Fruit fly (Drosophila melanogaster) whole organism, embryonic: ENCODE data around the gene Ppt1.

Source experiments
- BtbVII ChIP-seq: fragments of 200-800 bp; sonication (Bioruptor generic); optimal IDR thresholded peaks from 3 replicates; lab custom pipeline; 2017; ENCODE audit warnings: missing biosample characterization, mild to moderate bottlenecking, missing genetic modification characterization
- Bteb2 ChIP-seq: fragments of 200-800 bp; sonication (Bioruptor generic); optimal IDR thresholded peaks from 2 replicates; lab custom pipeline; 2016; ENCODE audit warnings: missing biosample characterization, missing genetic modification characterization
- CG10147 ChIP-seq: fragments of 200-800 bp; sonication (Bioruptor generic); optimal IDR thresholded peaks from 2 replicates; lab custom pipeline; 2019; ENCODE audit warnings: missing biosample characterization, mild to moderate bottlenecking, missing genetic modification characterization, moderate library complexity
- CG13296 ChIP-seq: fragments of 200-800 bp; sonication (Bioruptor generic); optimal IDR thresholded peaks from 3 replicates; lab custom pipeline; 2018; ENCODE audit warnings: missing biosample characterization, mild to moderate bottlenecking, missing genetic modification characterization
- CG14965 ChIP-seq: fragments of 200-800 bp; sonication (Bioruptor generic); optimal IDR thresholded peaks from 2 replicates; lab custom pipeline; 2016; ENCODE audit warnings: missing biosample characterization, missing genetic modification characterization, borderline replicate concordance
- CG1529 ChIP-seq: fragments of 200-800 bp; sonication (Bioruptor generic); optimal IDR thresholded peaks from 3 replicates; lab custom pipeline; 2018; ENCODE audit warnings: missing biosample characterization, missing genetic modification characterization
- CG17385 ChIP-seq: fragments of 200-800 bp; sonication (Bioruptor generic); optimal IDR thresholded peaks from 3 replicates; lab custom pipeline; 2018; ENCODE audit warnings: missing biosample characterization, mild to moderate bottlenecking, missing genetic modification characterization
- CG17829 ChIP-seq: fragments of 200-800 bp; optimal IDR thresholded peaks from 2 replicates; lab custom pipeline; 2019; ENCODE audit warnings: missing biosample characterization, mild to moderate bottlenecking, missing genetic modification characterization, moderate library complexity
- CG18262 ChIP-seq: fragments of 200-800 bp; optimal IDR thresholded peaks from 3 replicates; lab custom pipeline; 2019; ENCODE audit warnings: missing biosample characterization, mild to moderate bottlenecking, missing genetic modification characterization, moderate library complexity
- CG18476 ChIP-seq: fragments of 200-800 bp; sonication (Bioruptor generic); optimal IDR thresholded peaks from 2 replicates; lab custom pipeline; 2016; ENCODE audit warnings: missing biosample characterization, mild to moderate bottlenecking, missing genetic modification characterization
- CG18599 ChIP-seq: fragments of 200-800 bp; sonication (Bioruptor generic); optimal IDR thresholded peaks from 3 replicates; lab custom pipeline; 2017; ENCODE audit warnings: missing biosample characterization, missing genetic modification characterization, mild to moderate bottlenecking, moderate library complexity, missing genetic modification reagents
- CG18619 ChIP-seq: fragments of 200-800 bp; sonication (Bioruptor generic); optimal IDR thresholded peaks from 3 replicates; lab custom pipeline; 2017; ENCODE audit warnings: missing biosample characterization, mild to moderate bottlenecking, missing genetic modification characterization
- CG2116 ChIP-seq: fragments of 200-800 bp; sonication (Bioruptor generic); optimal IDR thresholded peaks from 3 replicates; lab custom pipeline; 2018; ENCODE audit warnings: missing biosample characterization, mild to moderate bottlenecking, missing genetic modification characterization
- CG42726 ChIP-seq: fragments of 200-800 bp; sonication (Bioruptor generic); IDR thresholded peaks from 2 replicates; pipeline ENCODE4 v1.3.6; 2022; ENCODE audit warnings: missing biosample characterization, missing genetic modification characterization; ENCODE audit not compliant: partially characterized antibody
- CG4404 ChIP-seq: fragments of 200-800 bp; sonication (Bioruptor generic); IDR thresholded peaks from 2 replicates; pipeline ENCODE4 v1.3.6; 2022; ENCODE audit warnings: missing biosample characterization, missing genetic modification characterization
- CG4707 ChIP-seq: fragments of 200-800 bp; sonication (Bioruptor generic); optimal IDR thresholded peaks from 2 replicates; lab custom pipeline; 2018; ENCODE audit warnings: missing biosample characterization, mild to moderate bottlenecking, missing genetic modification characterization, moderate library complexity
- CG6175 ChIP-seq: fragments of 200-800 bp; sonication (Bioruptor generic); IDR thresholded peaks from 3 replicates; pipeline ENCODE4 v1.3.6; 2022; ENCODE audit warnings: missing biosample characterization, missing genetic modification characterization
- CG8478 ChIP-seq: fragments of >200 bp; optimal IDR thresholded peaks from 2 replicates; lab custom pipeline; 2018
- Dip3 ChIP-seq: fragments of 200-800 bp; sonication (Bioruptor generic); optimal IDR thresholded peaks from 3 replicates; lab custom pipeline; 2016; ENCODE audit warnings: missing biosample characterization, missing genetic modification characterization
- E2f2 ChIP-seq: fragments of 200-800 bp; sonication (Bioruptor generic); IDR thresholded peaks from 2 replicates; pipeline ENCODE4 v1.3.6; 2022; ENCODE audit warnings: missing biosample characterization, missing genetic modification characterization
- Hand ChIP-seq: fragments of 200-800 bp; sonication (Bioruptor generic); optimal IDR thresholded peaks from 2 replicates; lab custom pipeline; 2017; ENCODE audit warnings: mild to moderate bottlenecking, missing biosample characterization, missing genetic modification reagents, missing genetic modification characterization
- Lim3 ChIP-seq: fragments of 200-800 bp; sonication (Bioruptor generic); IDR thresholded peaks from 2 replicates; pipeline ENCODE4 v1.3.6; 2022; ENCODE audit warnings: missing biosample characterization, missing genetic modification characterization
- MTF-1 ChIP-seq: fragments of 200-800 bp; sonication (Bioruptor generic); optimal IDR thresholded peaks from 2 replicates; lab custom pipeline; 2018; ENCODE audit warnings: missing biosample characterization, mild to moderate bottlenecking, missing genetic modification characterization, borderline replicate concordance
- Mrtf ChIP-seq: fragments of 200-800 bp; sonication (Bioruptor generic); IDR thresholded peaks from 3 replicates; pipeline ENCODE4 v1.3.6; 2022; ENCODE audit warnings: missing biosample characterization, missing genetic modification characterization
- NC2α ChIP-seq: fragments of 200-800 bp; sonication (Bioruptor generic); optimal IDR thresholded peaks from 2 replicates; lab custom pipeline; 2016; ENCODE audit warnings: missing biosample characterization, missing genetic modification characterization
- Nf-YA ChIP-seq: fragments of 200-800 bp; sonication (Bioruptor generic); IDR thresholded peaks from 2 replicates; pipeline ENCODE4 v1.3.6; 2022; ENCODE audit warnings: missing biosample characterization, missing genetic modification characterization
- Opbp ChIP-seq: fragments of 200-800 bp; sonication (Bioruptor generic); IDR thresholded peaks from 3 replicates; pipeline ENCODE4 v1.3.6; 2022; ENCODE audit warnings: missing biosample characterization, missing genetic modification characterization; ENCODE audit not compliant: partially characterized antibody
- Scr ChIP-seq: fragments of 200-800 bp; sonication (Bioruptor generic); IDR thresholded peaks from 2 replicates; pipeline ENCODE4 v1.3.6; 2022; ENCODE audit warnings: missing biosample characterization, missing genetic modification characterization; ENCODE audit not compliant: partially characterized antibody
- Six4 ChIP-seq: fragments of 200-800 bp; sonication (Bioruptor generic); optimal IDR thresholded peaks from 2 replicates; lab custom pipeline; 2016; ENCODE audit warnings: missing biosample characterization, missing genetic modification characterization
- Sox100B ChIP-seq: fragments of 200-800 bp; sonication (Bioruptor generic); optimal IDR thresholded peaks from 3 replicates; lab custom pipeline; 2018; ENCODE audit warnings: missing biosample characterization, mild to moderate bottlenecking, missing genetic modification characterization
- Stat92E ChIP-seq, 3 experiments: fragments of >200 bp in 2 of 3; fragments of 200-800 bp in 1 of 3; sonication (Bioruptor generic) in 1 of 3; optimal IDR thresholded peaks; 2 replicates each; lab custom pipeline; 2017 to 2019; ENCODE audit warnings: missing biosample characterization in 3 of 3, missing genetic modification characterization in 3 of 3, mild to moderate bottlenecking in 1 of 3, moderate library complexity in 1 of 3
- caup ChIP-seq: fragments of 200-800 bp; sonication (Bioruptor generic); optimal IDR thresholded peaks from 3 replicates; lab custom pipeline; 2017; ENCODE audit warnings: missing biosample characterization, mild to moderate bottlenecking, missing genetic modification characterization, moderate library complexity; ENCODE audit not compliant: severe bottlenecking
- corto ChIP-seq: fragments of 200-800 bp; sonication (Bioruptor generic); optimal IDR thresholded peaks from 2 replicates; lab custom pipeline; 2016; ENCODE audit warnings: missing biosample characterization, mild to moderate bottlenecking, missing genetic modification characterization, moderate library complexity
- ems ChIP-seq: fragments of 200-800 bp; sonication (Bioruptor generic); optimal IDR thresholded peaks from 3 replicates; lab custom pipeline; 2016; ENCODE audit warnings: missing biosample characterization, missing genetic modification characterization
- eve ChIP-seq, 2 experiments: fragments of >200 bp; optimal IDR thresholded peaks; 2 replicates each; lab custom pipeline; 2017; ENCODE audit warnings: missing biosample characterization in 2 of 2, missing genetic modification characterization in 2 of 2
- eyg ChIP-seq: fragments of 200-800 bp; sonication (Bioruptor generic); optimal IDR thresholded peaks from 3 replicates; lab custom pipeline; 2016; ENCODE audit warnings: missing biosample characterization, missing genetic modification characterization
- fd96Cb ChIP-seq: fragments of 200-800 bp; sonication (Bioruptor generic); optimal IDR thresholded peaks from 2 replicates; lab custom pipeline; 2018; ENCODE audit warnings: missing biosample characterization, mild to moderate bottlenecking, missing genetic modification characterization, moderate library complexity
- grn ChIP-seq: fragments of 200-800 bp; sonication (Bioruptor generic); optimal IDR thresholded peaks from 3 replicates; lab custom pipeline; 2017; ENCODE audit warnings: missing biosample characterization, missing genetic modification characterization
- gsb ChIP-seq: fragments of 200-800 bp; sonication (Bioruptor generic); IDR thresholded peaks from 2 replicates; pipeline ENCODE4 v1.3.6; 2022; ENCODE audit warnings: missing biosample characterization, missing genetic modification characterization
- inv ChIP-seq: fragments of 200-800 bp; sonication (Bioruptor generic); IDR thresholded peaks from 2 replicates; pipeline ENCODE4 v1.3.6; 2022; ENCODE audit warnings: missing biosample characterization, missing genetic modification characterization; ENCODE audit not compliant: partially characterized antibody
- kni ChIP-seq: fragments of 200-800 bp; sonication (Bioruptor generic); optimal IDR thresholded peaks from 3 replicates; lab custom pipeline; 2017; ENCODE audit warnings: mild to moderate bottlenecking, missing biosample characterization, missing genetic modification reagents, missing genetic modification characterization
- pum ChIP-seq: fragments of 200-800 bp; sonication (Bioruptor generic); optimal IDR thresholded peaks from 2 replicates; lab custom pipeline; 2016; ENCODE audit warnings: missing biosample characterization, missing genetic modification characterization
- sisA ChIP-seq: fragments of 200-800 bp; sonication (Bioruptor generic); IDR thresholded peaks from 2 replicates; pipeline ENCODE4 v1.3.6; 2022; ENCODE audit warnings: missing biosample characterization, missing genetic modification characterization
- slp2 ChIP-seq: fragments of 200-800 bp; sonication (Bioruptor generic); optimal IDR thresholded peaks from 2 replicates; lab custom pipeline; 2016; ENCODE audit warnings: missing biosample characterization, missing genetic modification characterization
- tgo ChIP-seq: fragments of 200-800 bp; sonication (Bioruptor generic); IDR thresholded peaks from 3 replicates; pipeline ENCODE4 v1.3.6; 2022; ENCODE audit warnings: missing biosample characterization, missing genetic modification characterization
- trem ChIP-seq: fragments of 200-800 bp; optimal IDR thresholded peaks from 3 replicates; lab custom pipeline; 2019; ENCODE audit warnings: missing biosample characterization, mild to moderate bottlenecking, missing genetic modification characterization, moderate library complexity
- zf30C ChIP-seq: fragments of 200-800 bp; sonication (Bioruptor generic); optimal IDR thresholded peaks from 3 replicates; lab custom pipeline; 2018; ENCODE audit warnings: missing biosample characterization, mild to moderate bottlenecking, missing genetic modification characterization

The Ppt1 gene

DNA sequence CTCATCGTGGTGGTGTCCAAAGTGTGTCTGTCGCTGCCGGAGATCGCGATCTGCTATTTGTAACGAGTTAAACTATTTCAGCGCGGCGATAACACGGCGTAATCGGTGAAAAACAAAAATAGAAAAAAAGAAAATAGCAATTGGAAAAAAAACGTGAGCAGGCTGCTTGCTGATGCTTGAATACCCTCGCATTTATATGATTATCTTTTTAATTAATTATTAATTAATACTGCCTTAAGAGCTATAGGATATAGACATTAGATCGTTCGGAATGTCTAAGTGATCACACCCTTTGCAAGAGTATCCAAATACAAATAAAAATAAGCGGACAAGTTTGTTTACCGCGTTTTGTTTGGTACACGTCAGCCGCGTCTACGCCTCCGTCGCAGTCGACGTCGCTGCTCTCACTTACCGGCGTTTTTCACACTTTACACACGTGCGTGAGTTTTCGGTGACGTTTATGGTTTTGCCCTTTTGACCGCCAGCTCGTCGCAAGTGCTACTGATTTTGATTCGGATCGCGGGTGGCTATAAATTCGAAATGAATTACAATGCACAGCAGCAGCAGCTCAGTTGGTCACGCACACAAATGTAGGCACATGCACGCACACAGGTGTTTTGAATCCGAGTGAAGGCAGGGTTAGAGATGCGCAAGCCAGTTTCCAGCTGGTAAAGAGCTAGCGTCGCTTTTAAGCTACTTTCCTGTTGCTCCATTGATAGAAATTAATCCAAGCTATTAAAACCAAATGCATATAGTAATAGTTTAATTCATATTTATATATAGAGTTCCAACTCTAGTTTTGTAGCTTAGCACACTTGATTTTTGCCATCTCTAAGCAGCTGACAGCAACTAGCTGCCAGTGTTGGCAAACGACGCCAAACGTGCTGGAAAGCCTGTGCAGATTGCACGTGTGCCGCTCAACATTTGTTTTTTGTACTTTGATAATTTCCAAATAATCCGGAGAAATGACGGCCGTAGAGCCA lies 24.3 kb upstream of the Ppt1 start, which contains the start of the genes CG2004 and CG1785 (continued):
- TF ChIP-seq slp2 (peak; percentile 51), CG4404 (GFP tag; lab: Robert Waterston, UW) (peak; percentile 93), Dip3 (peak; percentile 89), inv (GFP tag; lab: Robert Waterston, UW) (peak; percentile 66), CG17829 (tag; lab: Kevin White, UChicago) (peak; percentile 92), tgo (GFP tag; lab: Robert Waterston, UW) (peak; percentile 94), CG1529 (GFP tag; lab: Kevin White, UChicago) (peak; percentile 84), Sox100B (GFP tag; lab: Kevin White, UChicago) (peak; percentile 82), CG42726 (no peak), CG18599 (GFP tag; lab: Kevin White, UChicago) (peak; percentile 94), CG18619 (GFP tag; lab: Kevin White, UChicago) (peak; percentile 90), Scr (GFP tag; lab: Robert Waterston, UW) (peak; percentile 80), CG13296 (GFP tag; lab: Kevin White, UChicago) (peak; percentile 87), Hand (GFP tag; lab: Kevin White, UChicago) (peak; percentile 59), CG18476 (GFP tag; lab: Kevin White, UChicago) (peak; percentile 93), kni (peak; percentile 89), gsb (GFP tag; lab: Robert Waterston, UW) (peak; percentile 86), NC2α (GFP tag; lab: Kevin White, UChicago) (peak; percentile 39), pum (GFP tag; lab: Kevin White, UChicago) (peak; percentile 80), caup (GFP tag; lab: Kevin White, UChicago) (peak; percentile 89), Lim3 (GFP tag; lab: Robert Waterston, UW) (peak; percentile 81), eyg (GFP tag; lab: Kevin White, UChicago) (no peak), grn (GFP tag; lab: Kevin White, UChicago) (peak; percentile 34), CG4707 (GFP tag; lab: Kevin White, UChicago) (peak; percentile 50), CG6175 (GFP tag; lab: Robert Waterston, UW) (peak; percentile 82), Stat92E (GFP tag; optimal IDR thresholded peaks at IDR 0.05; lab: Kevin White, UChicago) (peak in 1 of 3 experiments; percentile 65), Mrtf (GFP tag; lab: Robert Waterston, UW) (peak; percentile 91), Bteb2 (GFP tag; lab: Kevin White, UChicago) (peak; percentile 53), Six4 (GFP tag; lab: Kevin White, UChicago) (peak; percentile 89), CG10147 (GFP tag; lab: Kevin White, UChicago) (peak; percentile 86), CG17385 (GFP tag; lab: Kevin White, UChicago) (peak; percentile 84), ems (GFP tag; lab: Kevin White, UChicago) (peak; percentile 90), trem (tag; lab: Kevin White, UChicago) (peak; percentile 85), CG2116 (peak; percentile 80), sisA (GFP tag; lab: Robert Waterston, UW) (peak; percentile 95), eve (GFP tag; optimal IDR thresholded peaks at IDR 0.05; lab: Kevin White, UChicago) (peak in 1 of 2 experiments; percentile 11), fd96Cb (tag; lab: Kevin White, UChicago) (peak; percentile 87), MTF-1 (peak; percentile 65), Nf-YA (GFP tag; lab: Robert Waterston, UW) (peak; percentile 81), corto (GFP tag; lab: Kevin White, UChicago) (no peak), BtbVII (GFP tag; lab: Kevin White, UChicago) (peak; percentile 64), Opbp (GFP tag; lab: Robert Waterston, UW) (0 out of 3 replicates have a peak, but pooled peaks have one; percentile 20), zf30C (no peak), E2f2 (GFP tag; lab: Robert Waterston, UW) (peak; percentile 73; the same call in 1 of the 2 replicates), CG18262 (tag; lab: Kevin White, UChicago) (peak; percentile 86), CG14965 (no peak), CG8478 (lab: Kevin White, UChicago) (no peak)
